Worm (Caenorhabditis elegans) whole organism, young adult: Measurements from ENCODE around the gene nas-16.

Experiments
- F37B4.10 ChIP-seq: fragments of 200-800 bp; sonication (Bioruptor generic); IDR thresholded peaks from 2 replicates; pipeline ENCODE4 v1.3.6; 2022; ENCODE audit warnings: missing genetic modification characterization, missing compliant biosample characterization
- F49E8.2 ChIP-seq: sonication (generic microtip); optimal IDR thresholded peaks from 3 replicates; lab custom pipeline; 2017; ENCODE audit warnings: missing genetic modification characterization, mild to moderate bottlenecking, missing compliant biosample characterization, antibody characterized with exemption, moderate library complexity; ENCODE audit not compliant: insufficient read depth
- F52B5.7 ChIP-seq: sonication (generic microtip); optimal IDR thresholded peaks from 2 replicates; lab custom pipeline; 2016; ENCODE audit warnings: mild to moderate bottlenecking, missing genetic modification characterization, missing compliant biosample characterization
- akir-1 ChIP-seq: fragments of 200-800 bp; sonication (Bioruptor generic); optimal IDR thresholded peaks from 2 replicates; lab custom pipeline; 2018; ENCODE audit warnings: mild to moderate bottlenecking, missing genetic modification characterization, moderate library complexity, missing compliant biosample characterization
- ama-1 ChIP-seq, 3 experiments: fragments of 150-350 bp in 1 of 3; sonication (generic microtip) in 2 of 3; optimal IDR thresholded peaks; 2 replicates each; lab custom pipeline; 2014 to 2018; ENCODE audit warnings: missing biosample characterization in 2 of 3, missing genetic modification characterization in 2 of 3, missing genetic modification reagents in 2 of 3
- egrh-3 ChIP-seq: fragments of 200-800 bp; sonication (Bioruptor generic); IDR thresholded peaks from 2 replicates; pipeline ENCODE4 v1.3.6; 2022; ENCODE audit warnings: missing genetic modification reagents, missing genetic modification characterization, missing compliant biosample characterization
- madf-3 ChIP-seq: fragments of 200-800 bp; sonication (Bioruptor generic); IDR thresholded peaks from 2 replicates; pipeline ENCODE4 v1.3.6; 2022; ENCODE audit warnings: missing genetic modification reagents, missing genetic modification characterization, missing compliant biosample characterization
- nhr-27 ChIP-seq: fragments of 200-800 bp; sonication (Bioruptor generic); optimal IDR thresholded peaks from 2 replicates; lab custom pipeline; 2018; ENCODE audit warnings: mild to moderate bottlenecking, missing genetic modification characterization, moderate library complexity, missing compliant biosample characterization
- rpc-1 ChIP-seq, 2 experiments: fragments of 150-350 bp in 1 of 2; sonication (generic microtip) in 1 of 2; optimal IDR thresholded peaks; 2 replicates each; lab custom pipeline; 2014 to 2018; ENCODE audit warnings: missing biosample characterization in 1 of 2, missing genetic modification characterization in 1 of 2, missing genetic modification reagents in 1 of 2, missing genotype in 1 of 2
- snpc-4 ChIP-seq, 5 experiments: fragments of 150-350 bp in 1 of 5; sonication (generic microtip) in 4 of 5; optimal IDR thresholded peaks; 2 replicates each; lab custom pipeline; 2014 to 2018; ENCODE audit warnings: missing genetic modification characterization in 5 of 5, missing biosample characterization in 3 of 5, antibody characterized with exemption in 2 of 5, mild to moderate bottlenecking in 2 of 5, missing compliant biosample characterization in 2 of 5, missing genotype in 2 of 5, moderate library complexity in 2 of 5, missing genetic modification reagents in 1 of 5

- TF ChIP-seq madf-3 (GFP tag; lab: Robert Waterston, UW), result no peak
- TF ChIP-seq snpc-4 (GFP tag; optimal IDR thresholded peaks at IDR 0.05; lab: Kevin White, UChicago), result no peak
- no peak for TF ChIP-seq snpc-4 (tag; optimal IDR thresholded peaks at IDR 0.05; lab: Kevin White, UChicago)
- no peak for TF ChIP-seq akir-1 (GFP tag; lab: Kevin White, UChicago)
- no peak for TF ChIP-seq egrh-3 (GFP tag; lab: Robert Waterston, UW)
- no peak for TF ChIP-seq F49E8.2 (tag; lab: Kevin White, UChicago)
- TF ChIP-seq ama-1 (optimal IDR thresholded peaks at IDR 0.05; lab: Kevin White, UChicago), result no peak
- no peak for TF ChIP-seq ama-1 (GFP tag; optimal IDR thresholded peaks at IDR 0.05; lab: Kevin White, UChicago)
- TF ChIP-seq nhr-27 (tag; lab: Kevin White, UChicago), result no peak
- no peak for TF ChIP-seq rpc-1 (optimal IDR thresholded peaks at IDR 0.05; lab: Kevin White, UChicago)
- no peak for TF ChIP-seq rpc-1 (tag; optimal IDR thresholded peaks at IDR 0.05; lab: Kevin White, UChicago)
- no peak for TF ChIP-seq F37B4.10 (GFP tag; lab: Robert Waterston, UW)
- TF ChIP-seq F52B5.7 (tag; lab: Kevin White, UChicago), result no peak
Measured at ce11 chrV:11392020-11392419, at the start of gene nas-16.
